Worm (Caenorhabditis elegans) whole organism, late embryonic: ENCODE data around the gene Y37H2A.12.

Experiments
- C08G9.2 ChIP-seq: sonication (generic microtip); optimal IDR thresholded peaks from 2 replicates; lab custom pipeline; 2016; ENCODE audit warnings: mild to moderate bottlenecking, missing genetic modification characterization, moderate library complexity, missing compliant biosample characterization
- C38D4.7 ChIP-seq: fragments of 200-800 bp; sonication (Bioruptor generic); optimal IDR thresholded peaks from 2 replicates; lab custom pipeline; 2018; ENCODE audit warnings: mild to moderate bottlenecking, missing genetic modification characterization, moderate library complexity, missing compliant biosample characterization
- F13H6.1 ChIP-seq: sonication (generic microtip); optimal IDR thresholded peaks from 2 replicates; lab custom pipeline; 2016; ENCODE audit warnings: missing genetic modification characterization, missing compliant biosample characterization
- K02D7.2 ChIP-seq: sonication (generic microtip); optimal IDR thresholded peaks from 2 replicates; lab custom pipeline; 2017; ENCODE audit warnings: mild to moderate bottlenecking, missing genetic modification characterization, missing compliant biosample characterization
- K09A11.1 ChIP-seq: sonication (generic microtip); optimal IDR thresholded peaks from 2 replicates; lab custom pipeline; 2017; ENCODE audit warnings: antibody characterized with exemption, mild to moderate bottlenecking, missing genetic modification characterization, missing compliant biosample characterization; ENCODE audit not compliant: insufficient read depth
- T23F11.4 ChIP-seq: fragments of 200-800 bp; sonication (Bioruptor generic); optimal IDR thresholded peaks from 2 replicates; lab custom pipeline; 2018; ENCODE audit warnings: mild to moderate bottlenecking, missing genetic modification characterization, missing compliant biosample characterization
- ceh-14 ChIP-seq: sonication (generic microtip); optimal IDR thresholded peaks from 2 replicates; lab custom pipeline; 2016; ENCODE audit warnings: missing genotype, missing genetic modification characterization, missing compliant biosample characterization
- ceh-18 ChIP-seq: sonication (generic microtip); optimal IDR thresholded peaks from 2 replicates; lab custom pipeline; 2016; ENCODE audit warnings: missing genetic modification characterization, missing compliant biosample characterization
- ceh-2 ChIP-seq: sonication (generic microtip); optimal IDR thresholded peaks from 2 replicates; lab custom pipeline; 2016; ENCODE audit warnings: missing genotype, missing genetic modification characterization, missing compliant biosample characterization
- ceh-45 ChIP-seq: fragments of 200-800 bp; sonication (Bioruptor generic); IDR thresholded peaks from 2 replicates; pipeline ENCODE4 v1.3.6; 2022; ENCODE audit warnings: missing genetic modification reagents, missing genetic modification characterization, missing compliant biosample characterization
- ceh-48 ChIP-seq: sonication (generic microtip); optimal IDR thresholded peaks from 2 replicates; lab custom pipeline; 2016; ENCODE audit warnings: missing genetic modification characterization, inconsistent platforms, missing compliant biosample characterization
- che-1 ChIP-seq: sonication (generic microtip); optimal IDR thresholded peaks from 2 replicates; lab custom pipeline; 2016; ENCODE audit warnings: mild to moderate bottlenecking, missing genetic modification characterization, missing compliant biosample characterization
- ets-4 ChIP-seq: sonication (generic microtip); optimal IDR thresholded peaks from 2 replicates; lab custom pipeline; 2016; ENCODE audit warnings: missing genetic modification characterization, missing compliant biosample characterization
- fax-1 ChIP-seq: sonication (generic microtip); optimal IDR thresholded peaks from 2 replicates; lab custom pipeline; 2016; ENCODE audit warnings: missing genotype, missing genetic modification characterization, missing compliant biosample characterization
- fkh-6 ChIP-seq: sonication (generic microtip); optimal IDR thresholded peaks from 2 replicates; lab custom pipeline; 2016; ENCODE audit warnings: missing genetic modification characterization, missing compliant biosample characterization
- hlh-15 ChIP-seq: sonication (generic microtip); optimal IDR thresholded peaks from 2 replicates; lab custom pipeline; 2016; ENCODE audit warnings: missing genetic modification characterization, missing compliant biosample characterization
- hlh-8 ChIP-seq: sonication (generic microtip); optimal IDR thresholded peaks from 2 replicates; lab custom pipeline; 2016; ENCODE audit warnings: missing genotype, missing genetic modification characterization, missing compliant biosample characterization
- lin-11 ChIP-seq: fragments of 200-800 bp; sonication (Bioruptor generic); optimal IDR thresholded peaks from 2 replicates; lab custom pipeline; 2018; ENCODE audit warnings: mild to moderate bottlenecking, missing genetic modification characterization, missing compliant biosample characterization
- nfya-1 ChIP-seq: sonication (generic microtip); optimal IDR thresholded peaks from 2 replicates; lab custom pipeline; 2017; ENCODE audit warnings: missing genetic modification characterization, mild to moderate bottlenecking, missing compliant biosample characterization, antibody characterized with exemption, moderate library complexity
- nhr-232 ChIP-seq: sonication (generic microtip); optimal IDR thresholded peaks from 2 replicates; lab custom pipeline; 2016; ENCODE audit warnings: missing genetic modification characterization, missing compliant biosample characterization
- npax-4 ChIP-seq: sonication (generic microtip); optimal IDR thresholded peaks from 2 replicates; lab custom pipeline; 2016; ENCODE audit warnings: missing genetic modification characterization, missing compliant biosample characterization
- odd-2 ChIP-seq: sonication (generic microtip); optimal IDR thresholded peaks from 2 replicates; lab custom pipeline; 2017; ENCODE audit warnings: antibody characterized with exemption, mild to moderate bottlenecking, missing genetic modification characterization, missing compliant biosample characterization
- pat-9 ChIP-seq: fragments of 200-800 bp; sonication (Bioruptor generic); optimal IDR thresholded peaks from 2 replicates; lab custom pipeline; 2018; ENCODE audit warnings: mild to moderate bottlenecking, missing genetic modification characterization, moderate library complexity, missing compliant biosample characterization
- pha-4 ChIP-seq: fragments of 150-350 bp; optimal IDR thresholded peaks from 2 replicates; lab custom pipeline; 2018; ENCODE audit warnings: missing biosample characterization, missing genetic modification reagents, missing genetic modification characterization
- pros-1 ChIP-seq: fragments of 150-350 bp; optimal IDR thresholded peaks from 2 replicates; lab custom pipeline; 2014; ENCODE audit warnings: missing biosample characterization, missing genetic modification reagents, missing genetic modification characterization
- sox-4 ChIP-seq: sonication (generic microtip); optimal IDR thresholded peaks from 2 replicates; lab custom pipeline; 2017; ENCODE audit warnings: mild to moderate bottlenecking, missing genetic modification characterization, inconsistent platforms, missing compliant biosample characterization
- syd-9 ChIP-seq: sonication (generic microtip); optimal IDR thresholded peaks from 2 replicates; lab custom pipeline; 2016; ENCODE audit warnings: mild to moderate bottlenecking, missing genetic modification characterization, moderate library complexity, missing compliant biosample characterization
- tbx-2 ChIP-seq: sonication (generic microtip); optimal IDR thresholded peaks from 2 replicates; lab custom pipeline; 2016; ENCODE audit warnings: missing genetic modification characterization, missing compliant biosample characterization
- unc-42 ChIP-seq: sonication (generic microtip); optimal IDR thresholded peaks from 2 replicates; lab custom pipeline; 2016; ENCODE audit warnings: missing genotype, missing genetic modification characterization, missing compliant biosample characterization
- unc-55 ChIP-seq: sonication (generic microtip); optimal IDR thresholded peaks from 2 replicates; lab custom pipeline; 2017; ENCODE audit warnings: missing biosample characterization, missing genetic modification reagents, missing genetic modification characterization

The Y37H2A.12 gene

DNA sequence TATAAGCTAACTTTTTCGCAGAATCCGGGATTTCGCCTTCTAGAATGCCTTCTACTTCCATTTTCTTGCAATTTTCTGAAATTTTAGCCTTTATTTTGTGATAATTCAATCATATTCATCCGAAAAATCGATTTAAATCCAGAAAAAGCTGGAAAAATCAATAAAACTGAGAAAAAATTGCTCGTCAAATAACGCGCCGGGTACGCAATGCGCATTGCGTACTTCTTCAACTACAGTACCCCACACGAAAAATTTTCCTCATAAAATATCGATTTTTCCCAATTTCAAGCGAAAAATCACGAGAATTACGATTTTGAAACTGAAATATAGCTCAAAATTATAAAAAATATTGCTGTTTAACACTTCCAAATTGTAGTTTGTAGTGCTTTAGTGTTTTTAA, at the start of gene Y37H2A.12:
Gene Y37H2A.12, minus strand, starts transcription at position 81 of the 400 bp plus-strand sequence.
- TF ChIP-seq ceh-18 (tag; lab: Kevin White, UChicago) (no peak), sox-4 (tag; lab: Kevin White, UChicago) (no peak), K02D7.2 (tag; lab: Kevin White, UChicago) (no peak), nfya-1 (no peak), lin-11 (tag; lab: Kevin White, UChicago) (no peak)

DNA sequence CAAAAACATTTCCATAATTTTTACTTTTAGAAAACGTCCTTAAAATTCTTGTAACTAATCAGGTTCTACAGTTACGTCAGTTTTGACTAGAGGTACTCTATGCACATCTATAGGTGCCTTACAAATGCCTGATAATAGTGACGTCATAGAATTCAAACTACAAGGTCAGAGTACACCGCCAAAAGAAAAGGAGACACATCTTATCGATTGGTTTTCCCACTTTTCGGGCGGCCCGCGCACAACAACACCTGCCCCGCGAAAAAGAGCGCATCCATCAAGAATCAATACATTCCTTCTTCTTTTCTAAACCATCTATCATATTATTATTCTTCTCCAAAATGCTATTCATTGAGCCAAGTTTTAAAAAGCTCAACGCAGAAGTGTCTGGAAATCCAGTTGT, 48.7 kb upstream of the Y37H2A.12 start, which contains the start of gene C31G12.1:
Gene C31G12.1, plus strand, starts transcription at position 301 of the 400 bp plus-strand sequence.
- no peak for TF ChIP-seq nfya-1
- TF ChIP-seq pha-4 (tag; lab: Kevin White, UChicago): no peak
- no peak for TF ChIP-seq ceh-45
- no peak for TF ChIP-seq pros-1 (tag; lab: Kevin White, UChicago)
- TF ChIP-seq tbx-2 (tag; lab: Kevin White, UChicago): no peak
- no peak for TF ChIP-seq odd-2 (tag; lab: Kevin White, UChicago)
- TF ChIP-seq K09A11.1: no peak
- TF ChIP-seq F13H6.1: no peak
- no peak for TF ChIP-seq fax-1
- no peak for TF ChIP-seq lin-11 (tag; lab: Kevin White, UChicago)
- TF ChIP-seq hlh-8 (tag; lab: Kevin White, UChicago): no peak

DNA sequence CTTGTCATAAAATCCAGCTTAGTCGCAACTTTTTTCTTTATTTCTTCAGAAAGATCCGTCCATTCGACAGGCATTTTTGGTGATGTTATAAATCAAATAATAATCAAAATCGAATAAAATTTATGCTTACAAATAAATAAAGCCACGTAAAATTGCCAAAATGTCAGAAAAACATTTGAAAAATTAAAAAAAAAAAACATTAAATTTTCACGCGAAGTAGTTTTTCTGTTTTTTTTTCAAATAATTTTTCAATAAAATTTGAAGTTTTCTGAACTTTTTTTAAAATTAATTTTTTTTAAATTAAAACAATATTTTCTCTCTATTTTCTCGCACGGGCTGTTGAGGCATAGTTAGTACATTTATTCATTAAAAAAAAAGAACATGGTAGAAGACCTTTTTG, 47.7 kb upstream of the Y37H2A.12 start, which contains the start of gene C31G12.4:
Gene C31G12.4, minus strand, starts transcription at position 101 of the 400 bp plus-strand sequence.
- TF ChIP-seq C38D4.7 (GFP tag; lab: Kevin White, UChicago) (no peak), ceh-48 (no peak), pat-9 (tag; lab: Kevin White, UChicago) (no peak), nfya-1 (no peak), nhr-232 (tag; lab: Kevin White, UChicago) (no peak), C08G9.2 (tag; lab: Kevin White, UChicago) (no peak)

DNA sequence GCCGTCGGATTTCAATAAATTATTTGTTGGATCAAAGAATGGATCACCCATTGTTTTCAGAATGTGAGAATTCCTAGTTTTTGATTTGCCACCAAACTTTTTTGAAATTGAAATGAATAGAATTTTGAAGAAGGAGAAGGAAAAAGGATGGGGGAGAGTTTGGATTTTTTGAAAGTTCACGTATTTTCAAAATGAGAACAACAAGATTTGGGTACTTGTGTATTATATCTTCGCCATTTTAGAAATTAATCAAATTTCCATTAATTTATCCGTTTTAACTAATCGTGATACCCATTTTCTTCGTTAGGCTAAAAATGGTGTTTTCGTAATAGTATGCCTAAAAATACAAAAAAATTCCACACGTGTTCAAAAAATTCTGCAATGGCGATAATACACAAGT, 40.6 kb upstream of the Y37H2A.12 start, which contains the start of gene C14A6.8:
Gene C14A6.8, minus strand, starts transcription at position 101 of the 400 bp plus-strand sequence.
- TF ChIP-seq npax-4 (tag; lab: Kevin White, UChicago) (no peak), C08G9.2 (tag; lab: Kevin White, UChicago) (no peak), hlh-8 (tag; lab: Kevin White, UChicago) (no peak), ceh-14 (tag; lab: Kevin White, UChicago) (no peak)
- TF ChIP-seq, all 69 proteins: peak for 0

DNA sequence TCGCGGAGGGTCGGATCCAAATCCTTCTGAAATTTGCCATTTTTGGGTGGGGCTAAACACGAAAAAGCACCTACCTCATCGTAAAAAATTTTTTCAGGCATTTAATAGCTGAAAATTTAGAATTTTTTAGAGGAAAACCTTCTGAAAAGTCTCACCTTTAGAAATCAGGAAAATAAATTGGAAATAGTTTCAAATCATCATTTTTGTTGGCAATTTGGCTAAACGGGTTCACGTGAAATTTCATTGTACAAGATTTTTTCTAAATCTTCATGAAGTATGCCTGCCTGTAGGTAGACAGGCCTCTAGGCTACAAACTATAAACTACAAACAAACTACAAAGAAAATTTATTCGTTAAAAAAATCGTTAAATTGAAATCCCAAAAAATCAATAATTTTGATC, 37.3 kb upstream of the Y37H2A.12 start, which contains the start of gene C14A6.7:
Gene C14A6.7, minus strand, starts transcription at position 101 of the 400 bp plus-strand sequence.
- TF ChIP-seq ets-4 (tag; lab: Kevin White, UChicago): no peak
- TF ChIP-seq odd-2 (tag; lab: Kevin White, UChicago): no peak
- TF ChIP-seq sox-4 (tag; lab: Kevin White, UChicago): no peak
- TF ChIP-seq unc-42 (tag; lab: Kevin White, UChicago): no peak
- no peak for TF ChIP-seq T23F11.4
- no peak for TF ChIP-seq che-1 (tag; lab: Kevin White, UChicago)
- no peak for TF ChIP-seq nfya-1
- TF ChIP-seq hlh-15: no peak
- TF ChIP-seq, all 69 proteins: peak for 0

DNA sequence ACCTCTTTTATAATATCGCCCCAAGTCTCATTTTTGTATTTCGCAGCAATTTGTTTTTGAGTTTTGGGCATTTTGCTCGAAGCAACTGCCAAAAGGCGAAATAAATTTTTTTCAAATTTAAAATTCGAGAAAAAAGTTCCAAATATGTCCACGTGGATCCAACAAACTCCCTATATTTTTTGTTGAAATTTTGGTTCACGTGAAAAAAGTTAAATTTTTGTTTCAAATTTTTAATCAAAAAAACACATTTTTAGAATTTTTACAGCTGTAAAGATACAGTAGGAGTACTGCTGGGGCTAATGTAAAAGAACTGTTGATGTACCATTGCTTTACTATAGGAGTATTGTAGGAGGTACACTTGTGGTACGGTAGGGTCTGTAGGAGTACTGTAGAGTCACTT, 36.2 kb upstream of the Y37H2A.12 start, which contains the start of gene C14A6.6:
Gene C14A6.6, minus strand, starts transcription at position 101 of the 400 bp plus-strand sequence.
- TF ChIP-seq nfya-1 (no peak), unc-42 (tag; lab: Kevin White, UChicago) (no peak), fkh-6 (tag; lab: Kevin White, UChicago) (no peak), npax-4 (tag; lab: Kevin White, UChicago) (no peak), syd-9 (tag; lab: Kevin White, UChicago) (no peak), che-1 (tag; lab: Kevin White, UChicago) (no peak), pat-9 (tag; lab: Kevin White, UChicago) (no peak), ceh-2 (tag; lab: Kevin White, UChicago) (no peak), unc-55 (GFP tag; lab: Kevin White, UChicago) (no peak)
- TF ChIP-seq, all 69 proteins: peak for 0
